Worm (Caenorhabditis elegans): ENCODE data around the gene pqn-89.
A peak's percentile ranks its signal among the peaks of the same experiment; 100 is the strongest.

Gene pqn-89

DNA sequence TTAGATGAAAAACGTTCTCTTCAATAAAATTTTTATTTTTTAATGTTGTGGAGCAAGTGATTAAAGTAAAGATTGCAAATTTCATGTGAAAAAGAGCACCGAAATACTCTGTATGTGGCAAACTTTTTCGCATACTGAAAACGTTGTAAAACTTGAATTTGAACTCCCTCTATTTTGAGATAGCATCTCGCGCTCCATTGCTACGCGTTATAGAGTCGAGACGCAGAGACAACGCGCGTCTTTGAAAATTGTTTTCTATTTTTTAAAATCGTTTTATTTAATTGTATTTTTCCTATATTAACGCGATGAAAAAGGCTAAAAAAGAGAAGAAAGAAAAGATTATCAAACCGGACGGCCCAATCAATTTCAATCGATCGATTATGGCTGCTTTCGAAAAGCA lies 42.1 kb downstream of the pqn-89 start, which contains the start of gene fan-1 (continued):
- TF ChIP-seq lin-13 (GFP tag; optimal IDR thresholded peaks at IDR 0.05), result peak; percentile 69
- no peak for TF ChIP-seq ztf-11 (tag; optimal IDR thresholded peaks at IDR 0.05)
- TF ChIP-seq mbf-1 (tag; optimal IDR thresholded peaks at IDR 0.05), result no peak
- TF ChIP-seq mdl-1 (tag; optimal IDR thresholded peaks at IDR 0.05), result no peak
- peak; percentile 23 for TF ChIP-seq fos-1 (tag; optimal IDR thresholded peaks at IDR 0.05)
- peak; percentile 20 for TF ChIP-seq sem-4 (tag; optimal IDR thresholded peaks at IDR 0.05)
- no peak for TF ChIP-seq nhr-12 (tag; optimal IDR thresholded peaks at IDR 0.05)
- TF ChIP-seq peb-1 (tag; optimal IDR thresholded peaks at IDR 0.05), result no peak
- TF ChIP-seq nhr-21 (tag; optimal IDR thresholded peaks at IDR 0.05), result peak; percentile 23
- TF ChIP-seq egl-27 (tag; optimal IDR thresholded peaks at IDR 0.05), result no peak
- TF ChIP-seq elt-1 (tag; optimal IDR thresholded peaks at IDR 0.05), result no peak

DNA sequence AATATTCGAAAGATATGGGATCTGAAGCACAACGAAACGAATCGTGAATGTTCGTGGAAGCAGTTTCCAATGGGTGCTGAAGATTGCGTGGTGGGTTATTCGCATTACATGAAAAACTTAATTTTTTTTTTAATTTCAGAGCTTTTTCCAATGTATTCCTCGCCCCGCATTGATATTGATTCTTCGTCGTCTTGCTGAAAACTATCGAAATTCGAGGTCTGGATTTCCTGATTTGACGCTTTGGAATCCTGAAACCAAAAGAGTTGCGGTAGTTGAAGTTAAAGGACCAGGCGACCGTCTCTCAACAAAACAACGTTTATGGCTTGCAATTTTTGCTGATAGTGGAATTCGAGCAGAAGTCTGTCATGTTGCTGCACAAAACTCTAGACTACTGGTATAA lies 45.5 kb downstream of the pqn-89 start:
- TF ChIP-seq lin-13 (GFP tag; optimal IDR thresholded peaks at IDR 0.05), result no peak
- no peak for TF ChIP-seq ztf-4 (tag; optimal IDR thresholded peaks at IDR 0.05)
- no peak for TF ChIP-seq sem-4 (tag; optimal IDR thresholded peaks at IDR 0.05)
- TF ChIP-seq lin-11 (tag; optimal IDR thresholded peaks at IDR 0.05), result no peak
- no peak for TF ChIP-seq nhr-129 (tag; optimal IDR thresholded peaks at IDR 0.05)
- no peak for TF ChIP-seq nhr-237 (tag; optimal IDR thresholded peaks at IDR 0.05)
- no peak for TF ChIP-seq nhr-21 (tag; optimal IDR thresholded peaks at IDR 0.05)
- TF ChIP-seq skn-1 (tag; optimal IDR thresholded peaks at IDR 0.05), result no peak
- no peak for TF ChIP-seq gmeb-1 (tag; optimal IDR thresholded peaks at IDR 0.05)
- no peak for TF ChIP-seq egl-27 (tag; optimal IDR thresholded peaks at IDR 0.05)
- no peak for TF ChIP-seq blmp-1 (tag; optimal IDR thresholded peaks at IDR 0.05; ENCODE audit: insufficient read depth)
- TF ChIP-seq elt-1 (tag; optimal IDR thresholded peaks at IDR 0.05), result no peak
- TF ChIP-seq zag-1 (tag; optimal IDR thresholded peaks at IDR 0.05), result no peak
- no peak for TF ChIP-seq ztf-1 (GFP tag; conservative IDR thresholded peaks at IDR 0.05)
- TF ChIP-seq nhr-25 (tag; optimal IDR thresholded peaks at IDR 0.05), result no peak
- TF ChIP-seq unc-39 (tag; optimal IDR thresholded peaks at IDR 0.05), result no peak
- no peak for TF ChIP-seq lsy-2 (tag; optimal IDR thresholded peaks at IDR 0.05)
- no peak for TF ChIP-seq aly-2 (tag; optimal IDR thresholded peaks at IDR 0.05)

DNA sequence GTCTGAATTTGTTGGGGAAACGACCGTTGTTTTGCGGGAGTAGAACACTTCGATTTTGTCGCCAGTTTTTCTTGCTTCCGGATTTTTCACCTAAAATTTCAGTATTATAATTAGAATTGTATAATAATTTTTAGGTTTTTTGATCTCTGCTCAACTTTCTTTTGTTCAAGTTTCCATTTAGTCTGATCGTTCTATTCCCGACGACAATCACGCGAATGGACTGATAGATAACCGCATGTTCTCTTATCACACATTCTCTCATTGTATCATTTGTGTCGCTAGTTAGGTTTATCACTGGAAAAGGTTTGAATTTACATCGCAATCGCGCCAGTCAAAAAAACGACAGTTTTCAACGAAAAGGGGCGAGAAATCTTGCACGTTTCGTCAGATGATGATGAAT lies 48.3 kb downstream of the pqn-89 start:
- TF ChIP-seq nhr-21 (tag; optimal IDR thresholded peaks at IDR 0.05) (peak; percentile 15), lsy-2 (tag; optimal IDR thresholded peaks at IDR 0.05) (peak in 1 of 2 experiments; percentile 17), fos-1 (tag; optimal IDR thresholded peaks at IDR 0.05) (peak; percentile 97), snpc-4 (tag; optimal IDR thresholded peaks at IDR 0.05) (no peak), crh-2 (tag; optimal IDR thresholded peaks at IDR 0.05) (peak; percentile 47), lin-11 (tag; optimal IDR thresholded peaks at IDR 0.05) (no peak), gmeb-1 (tag; optimal IDR thresholded peaks at IDR 0.05) (peak; percentile 23), ztf-11 (tag; optimal IDR thresholded peaks at IDR 0.05) (no peak), unc-55 (GFP tag; optimal IDR thresholded peaks at IDR 0.05) (no peak), ZK546.5 (tag; optimal IDR thresholded peaks at IDR 0.05) (no peak), nhr-129 (tag; optimal IDR thresholded peaks at IDR 0.05) (peak; percentile 7), mdl-1 (tag; optimal IDR thresholded peaks at IDR 0.05) (no peak), sma-9 (GFP tag; optimal IDR thresholded peaks at IDR 0.05) (peak; percentile 83), sma-9 (tag; optimal IDR thresholded peaks at IDR 0.05) (no peak), sma-3 (GFP tag; optimal IDR thresholded peaks at IDR 0.05) (peak; percentile 26)

DNA sequence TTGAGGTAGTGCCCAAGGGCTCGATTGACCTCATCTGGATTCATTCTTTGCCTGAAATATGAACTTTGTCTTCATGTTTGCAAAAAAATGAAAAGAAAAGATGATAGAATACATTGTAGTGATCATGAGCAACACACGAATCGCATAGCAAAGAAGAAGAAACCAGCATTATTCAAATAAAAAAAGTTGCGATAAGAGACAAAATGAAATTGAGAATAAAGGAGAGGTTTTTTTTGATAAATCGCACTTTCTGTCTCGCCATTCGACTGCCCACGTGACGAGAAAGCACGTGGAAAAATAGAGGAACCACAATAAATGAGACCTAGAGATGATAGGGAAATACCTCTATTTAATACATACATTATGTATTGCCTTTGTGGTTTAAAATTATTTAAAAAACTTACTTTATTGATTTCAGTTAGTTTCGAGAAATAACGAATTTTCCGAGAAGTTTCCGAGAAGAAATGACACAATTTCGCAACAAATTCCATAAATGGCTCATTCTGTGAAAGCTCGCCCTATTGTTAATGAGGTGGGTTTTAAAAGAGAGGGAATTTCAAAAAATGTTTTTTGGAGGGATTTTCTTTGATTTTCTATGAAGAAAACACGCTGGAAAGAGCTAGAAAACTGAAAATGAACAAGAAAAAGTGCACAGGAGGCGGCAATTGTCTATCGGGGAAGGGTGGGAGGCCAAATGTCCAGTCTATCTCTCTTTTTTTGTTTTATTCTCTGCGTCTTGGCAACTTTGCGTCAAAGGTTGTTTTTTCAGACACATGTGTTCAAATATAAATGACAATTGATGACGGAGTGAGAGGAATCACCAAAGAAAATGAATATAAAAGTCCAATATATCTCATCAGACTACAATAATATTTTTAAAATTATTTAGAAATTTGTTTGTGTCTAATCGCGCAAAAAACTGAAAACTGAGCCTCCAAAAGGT lies 49.1 kb downstream of the pqn-89 start, which contains the start of gene paqr-1:
TSS of gene paqr-1 (minus strand) at position 51 of the 943 bp plus-strand sequence.
- peak in 1 of 2 experiments; percentile 51 for TF ChIP-seq lsy-2 (tag; optimal IDR thresholded peaks at IDR 0.05)
- peak; percentile 14 for TF ChIP-seq crh-2 (tag; optimal IDR thresholded peaks at IDR 0.05)
- TF ChIP-seq ceh-82 (tag; optimal IDR thresholded peaks at IDR 0.05), result no peak
- TF ChIP-seq nhr-129 (tag; optimal IDR thresholded peaks at IDR 0.05), result peak; percentile 31
- TF ChIP-seq unc-55 (GFP tag; optimal IDR thresholded peaks at IDR 0.05), result peak; percentile 84
- TF ChIP-seq blmp-1 (tag; optimal IDR thresholded peaks at IDR 0.05; ENCODE audit: insufficient read depth), result peak; percentile 64
- peak; percentile 53 for TF ChIP-seq C34F6.9 (tag; optimal IDR thresholded peaks at IDR 0.05)
- TF ChIP-seq nhr-11 (tag; optimal IDR thresholded peaks at IDR 0.05), result no peak
- TF ChIP-seq mdl-1 (tag; optimal IDR thresholded peaks at IDR 0.05), result peak in 1 of 2 experiments; percentile 40
- peak; percentile 88 for TF ChIP-seq sma-9 (GFP tag; optimal IDR thresholded peaks at IDR 0.05)
- TF ChIP-seq sma-9 (tag; optimal IDR thresholded peaks at IDR 0.05), result no peak
- peak; percentile 36 for TF ChIP-seq gmeb-1 (tag; optimal IDR thresholded peaks at IDR 0.05)
- TF ChIP-seq ZK546.5 (tag; optimal IDR thresholded peaks at IDR 0.05), result no peak
- TF ChIP-seq fos-1 (tag; optimal IDR thresholded peaks at IDR 0.05), result peak; percentile 14
